Worm (Caenorhabditis elegans): ENCODE data around the gene icap-1.

icap-1 gene

ce11 chrIV:13782319-13782718 is 4.4 kb downstream of the icap-1 start:
- TF ChIP-seq tbx-9 (tag; optimal IDR thresholded peaks at IDR 0.05; ENCODE audit: borderline replicate concordance): no peak
- peak; percentile 26 for TF ChIP-seq athp-1 (tag; optimal IDR thresholded peaks at IDR 0.05)
- no peak for TF ChIP-seq lin-26 (GFP tag; IDR thresholded peaks at IDR 0.05)
- TF ChIP-seq F52B5.7 (tag; optimal IDR thresholded peaks at IDR 0.05): no peak
- TF ChIP-seq repo-1 (tag; optimal IDR thresholded peaks at IDR 0.05): no peak
- TF ChIP-seq F22D6.2 (tag; optimal IDR thresholded peaks at IDR 0.05): no peak
- no peak for TF ChIP-seq efl-1 (GFP tag; optimal IDR thresholded peaks at IDR 0.05)
- TF ChIP-seq pbrm-1 (GFP tag; IDR thresholded peaks at IDR 0.05): no peak
- TF ChIP-seq ekl-4 (GFP tag; IDR thresholded peaks at IDR 0.05): no peak
- no peak for TF ChIP-seq B0336.3 (GFP tag; IDR thresholded peaks at IDR 0.05)
- TF ChIP-seq nfya-2 (GFP tag; IDR thresholded peaks at IDR 0.05): no peak
- no peak for TF ChIP-seq lag-1 (GFP tag; IDR thresholded peaks at IDR 0.05)
- TF ChIP-seq Y79H2A.3 (GFP tag; conservative IDR thresholded peaks at IDR 0.05): no peak
- no peak for TF ChIP-seq nfya-1 (tag; optimal IDR thresholded peaks at IDR 0.05; ENCODE audit: borderline replicate concordance, insufficient read depth)
- no peak for TF ChIP-seq nhr-80 (tag; optimal IDR thresholded peaks at IDR 0.05)
- 0 out of 2 replicates have a peak, but pooled peaks have one; percentile 6 for TF ChIP-seq F33H1.4 (GFP tag; IDR thresholded peaks at IDR 0.05)
- no peak for TF ChIP-seq dpl-1 (GFP tag; optimal IDR thresholded peaks at IDR 0.05)
- TF ChIP-seq ama-1 (optimal IDR thresholded peaks at IDR 0.05): no peak
- peak in 1 of 2 experiments; percentile 19 for TF ChIP-seq ama-1 (GFP tag; optimal IDR thresholded peaks at IDR 0.05)
- no peak for TF ChIP-seq madf-8 (GFP tag; conservative IDR thresholded peaks at IDR 0.05)
- TF ChIP-seq Y67H2A.10 (GFP tag; conservative IDR thresholded peaks at IDR 0.05): no peak
- no peak for TF ChIP-seq hlh-26 (GFP tag; conservative IDR thresholded peaks at IDR 0.05)
- TF ChIP-seq lin-35 (GFP tag; optimal IDR thresholded peaks at IDR 0.05): no peak
- TF ChIP-seq cebp-1 (GFP tag; IDR thresholded peaks at IDR 0.05): no peak
- no peak for TF ChIP-seq cebp-1 (tag; optimal IDR thresholded peaks at IDR 0.05)
- no peak for TF ChIP-seq snpc-4 (GFP tag; optimal IDR thresholded peaks at IDR 0.05)
- peak in 1 of 4 experiments; percentile 73 for TF ChIP-seq snpc-4 (tag; optimal IDR thresholded peaks at IDR 0.05)
- TF ChIP-seq unc-62 (GFP tag; optimal IDR thresholded peaks at IDR 0.05): no peak
- no peak for TF ChIP-seq bed-2 (GFP tag; IDR thresholded peaks at IDR 0.05)
- no peak for TF ChIP-seq ceh-27 (GFP tag; optimal IDR thresholded peaks at IDR 0.05)
- TF ChIP-seq attf-6 (GFP tag; IDR thresholded peaks at IDR 0.05): peak; percentile 74; the same call in 1 of the 2 replicates
- no peak for TF ChIP-seq snpc-3.4 (tag; optimal IDR thresholded peaks at IDR 0.05)
- TF ChIP-seq nhr-27 (tag; optimal IDR thresholded peaks at IDR 0.05): no peak
- no peak for TF ChIP-seq D2030.7 (GFP tag; IDR thresholded peaks at IDR 0.05)
- TF ChIP-seq ceh-91 (GFP tag; IDR thresholded peaks at IDR 0.05): no peak
- no peak for TF ChIP-seq F57A8.1 (GFP tag; optimal IDR thresholded peaks at IDR 0.05)
- no peak for TF ChIP-seq hlh-12 (tag; optimal IDR thresholded peaks at IDR 0.05)
- TF ChIP-seq ztf-18 (tag; optimal IDR thresholded peaks at IDR 0.05): peak; percentile 20
- no peak for TF ChIP-seq K12H6.12 (tag; optimal IDR thresholded peaks at IDR 0.05)
- TF ChIP-seq egl-44 (GFP tag; IDR thresholded peaks at IDR 0.05): no peak
- no peak for TF ChIP-seq hsf-1 (GFP tag; IDR thresholded peaks at IDR 0.05)
- no peak for TF ChIP-seq chd-7 (tag; optimal IDR thresholded peaks at IDR 0.05)
- TF ChIP-seq him-1 (tag; optimal IDR thresholded peaks at IDR 0.05): peak; percentile 22
- TF ChIP-seq B0035.1 (tag; optimal IDR thresholded peaks at IDR 0.05): no peak
- no peak for TF ChIP-seq ztf-6 (GFP tag; IDR thresholded peaks at IDR 0.05)
- no peak for TF ChIP-seq madf-3 (GFP tag; IDR thresholded peaks at IDR 0.05)
- no peak for TF ChIP-seq nhr-120 (GFP tag; IDR thresholded peaks at IDR 0.05)
- no peak for TF ChIP-seq lir-1 (GFP tag; conservative IDR thresholded peaks at IDR 0.05)
- TF ChIP-seq sea-2 (GFP tag; IDR thresholded peaks at IDR 0.05): no peak

All from whole organism, young adult.